Worm (Caenorhabditis elegans): ENCODE measurements around the gene F54D12.9.

- TF ChIP-seq mab-5 (tag; optimal IDR thresholded peaks at IDR 0.05) = no peak
- no peak for TF ChIP-seq snpc-4 (tag; optimal IDR thresholded peaks at IDR 0.05)
Measured at ce11 chrII:1411372-1411771, 29.9 kb upstream of the F54D12.9 start, which contains the start of gene Y51H7C.9.
